Worm (Caenorhabditis elegans) whole organism, late embryonic: ENCODE data around the gene srh-22.
A peak's percentile ranks its signal among the peaks of the same experiment; 100 is the strongest.

Source experiments
- C38D4.7 ChIP-seq: fragments of 200-800 bp; sonication (Bioruptor generic); optimal IDR thresholded peaks from 2 replicates; lab custom pipeline; 2018; ENCODE audit warnings: mild to moderate bottlenecking, missing genetic modification characterization, moderate library complexity, missing compliant biosample characterization
- K02D7.2 ChIP-seq: sonication (generic microtip); optimal IDR thresholded peaks from 2 replicates; lab custom pipeline; 2017; ENCODE audit warnings: mild to moderate bottlenecking, missing genetic modification characterization, missing compliant biosample characterization
- ceh-14 ChIP-seq: sonication (generic microtip); optimal IDR thresholded peaks from 2 replicates; lab custom pipeline; 2016; ENCODE audit warnings: missing genotype, missing genetic modification characterization, missing compliant biosample characterization
- ceh-19 ChIP-seq: fragments of 200-800 bp; sonication (Bioruptor generic); optimal IDR thresholded peaks from 2 replicates; lab custom pipeline; 2018; ENCODE audit warnings: mild to moderate bottlenecking, missing genetic modification characterization, missing compliant biosample characterization
- ceh-30 ChIP-seq: fragments of 150-350 bp; optimal IDR thresholded peaks from 2 replicates; lab custom pipeline; 2014; ENCODE audit warnings: missing biosample characterization, missing genetic modification characterization
- ceh-31 ChIP-seq: sonication (generic microtip); optimal IDR thresholded peaks from 2 replicates; lab custom pipeline; 2016; ENCODE audit warnings: missing genetic modification characterization, missing compliant biosample characterization
- ceh-45 ChIP-seq: fragments of 200-800 bp; sonication (Bioruptor generic); IDR thresholded peaks from 2 replicates; pipeline ENCODE4 v1.3.6; 2022; ENCODE audit warnings: missing genetic modification reagents, missing genetic modification characterization, missing compliant biosample characterization
- ceh-9 ChIP-seq: sonication (generic microtip); optimal IDR thresholded peaks from 2 replicates; lab custom pipeline; 2016; ENCODE audit warnings: mild to moderate bottlenecking, missing genetic modification characterization, inconsistent platforms, missing compliant biosample characterization
- dmd-4 ChIP-seq: sonication (generic microtip); optimal IDR thresholded peaks from 2 replicates; lab custom pipeline; 2016; ENCODE audit warnings: borderline replicate concordance, missing genetic modification characterization, missing compliant biosample characterization
- dve-1 ChIP-seq: sonication (generic microtip); optimal IDR thresholded peaks from 2 replicates; lab custom pipeline; 2017; ENCODE audit warnings: antibody characterized with exemption, mild to moderate bottlenecking, missing genetic modification characterization, missing compliant biosample characterization
- elt-4 ChIP-seq: sonication (generic microtip); optimal IDR thresholded peaks from 2 replicates; lab custom pipeline; 2016; ENCODE audit warnings: missing genetic modification characterization, missing compliant biosample characterization
- ets-4 ChIP-seq: sonication (generic microtip); optimal IDR thresholded peaks from 2 replicates; lab custom pipeline; 2016; ENCODE audit warnings: missing genetic modification characterization, missing compliant biosample characterization
- fax-1 ChIP-seq: sonication (generic microtip); optimal IDR thresholded peaks from 2 replicates; lab custom pipeline; 2016; ENCODE audit warnings: missing genotype, missing genetic modification characterization, missing compliant biosample characterization
- fkh-10 ChIP-seq: fragments of 150-350 bp; optimal IDR thresholded peaks from 2 replicates; lab custom pipeline; 2014; ENCODE audit warnings: missing biosample characterization, missing genetic modification reagents, missing genetic modification characterization
- gmeb-2 ChIP-seq: sonication (generic microtip); optimal IDR thresholded peaks from 2 replicates; lab custom pipeline; 2016; ENCODE audit warnings: missing genetic modification characterization, inconsistent platforms, missing compliant biosample characterization
- hlh-13 ChIP-seq: fragments of 200-800 bp; sonication (Bioruptor generic); optimal IDR thresholded peaks from 2 replicates; lab custom pipeline; 2018; ENCODE audit warnings: mild to moderate bottlenecking, missing genetic modification characterization, missing compliant biosample characterization
- hlh-15 ChIP-seq: sonication (generic microtip); optimal IDR thresholded peaks from 2 replicates; lab custom pipeline; 2016; ENCODE audit warnings: missing genetic modification characterization, missing compliant biosample characterization
- hlh-30 ChIP-seq: sonication (generic microtip); optimal IDR thresholded peaks from 2 replicates; lab custom pipeline; 2017; ENCODE audit warnings: antibody characterized with exemption, missing genetic modification characterization, missing compliant biosample characterization; ENCODE audit not compliant: insufficient read depth
- lim-6 ChIP-seq: sonication (generic microtip); optimal IDR thresholded peaks from 2 replicates; lab custom pipeline; 2016; ENCODE audit warnings: missing genetic modification characterization, missing compliant biosample characterization
- madf-2 ChIP-seq: sonication (generic microtip); optimal IDR thresholded peaks from 2 replicates; lab custom pipeline; 2017; ENCODE audit warnings: missing genetic modification characterization, missing compliant biosample characterization
- mec-3 ChIP-seq: sonication (generic microtip); optimal IDR thresholded peaks from 2 replicates; lab custom pipeline; 2016; ENCODE audit warnings: borderline replicate concordance, missing genetic modification characterization, missing compliant biosample characterization
- nhr-11 ChIP-seq: fragments of 150-350 bp; optimal IDR thresholded peaks from 2 replicates; lab custom pipeline; 2014; ENCODE audit warnings: missing biosample characterization, missing genetic modification characterization
- nhr-232 ChIP-seq: sonication (generic microtip); optimal IDR thresholded peaks from 2 replicates; lab custom pipeline; 2016; ENCODE audit warnings: missing genetic modification characterization, missing compliant biosample characterization
- npax-4 ChIP-seq: sonication (generic microtip); optimal IDR thresholded peaks from 2 replicates; lab custom pipeline; 2016; ENCODE audit warnings: missing genetic modification characterization, missing compliant biosample characterization
- pag-3 ChIP-seq: sonication (generic microtip); optimal IDR thresholded peaks from 2 replicates; lab custom pipeline; 2016; ENCODE audit warnings: missing compliant biosample characterization, missing genetic modification characterization, borderline replicate concordance
- pha-4 ChIP-seq: fragments of 150-350 bp; optimal IDR thresholded peaks from 2 replicates; lab custom pipeline; 2018; ENCODE audit warnings: missing biosample characterization, missing genetic modification reagents, missing genetic modification characterization
- ref-2 ChIP-seq: sonication (generic microtip); optimal IDR thresholded peaks from 2 replicates; lab custom pipeline; 2016; ENCODE audit warnings: missing genetic modification characterization, missing compliant biosample characterization
- rnt-1 ChIP-seq: sonication (generic microtip); optimal IDR thresholded peaks from 2 replicates; lab custom pipeline; 2016; ENCODE audit warnings: missing genetic modification characterization, missing compliant biosample characterization
- sdc-2 ChIP-seq: sonication (generic microtip); optimal IDR thresholded peaks from 2 replicates; lab custom pipeline; 2016; ENCODE audit warnings: missing genotype, missing genetic modification characterization, missing compliant biosample characterization
- sox-2 ChIP-seq: fragments of 200-800 bp; sonication (Bioruptor generic); IDR thresholded peaks from 2 replicates; pipeline ENCODE4 v1.3.6; 2022; ENCODE audit warnings: missing genetic modification reagents, missing genetic modification characterization, missing compliant biosample characterization
- syd-9 ChIP-seq: sonication (generic microtip); optimal IDR thresholded peaks from 2 replicates; lab custom pipeline; 2016; ENCODE audit warnings: mild to moderate bottlenecking, missing genetic modification characterization, moderate library complexity, missing compliant biosample characterization
- tbx-2 ChIP-seq: sonication (generic microtip); optimal IDR thresholded peaks from 2 replicates; lab custom pipeline; 2016; ENCODE audit warnings: missing genetic modification characterization, missing compliant biosample characterization
- unc-3 ChIP-seq, 2 experiments: fragments of 200-800 bp in 1 of 2; sonication (Bioruptor generic) in 1 of 2; sonication (generic microtip) in 1 of 2; conservative IDR thresholded peaks in 1 of 2; optimal IDR thresholded peaks in 1 of 2; 2 replicates each; pipeline versions ENCODE4 v1.3.6 to Lab custom; 2016 to 2022; ENCODE audit warnings: missing compliant biosample characterization in 2 of 2, missing genetic modification characterization in 2 of 2, missing genetic modification reagents in 1 of 2
- unc-42 ChIP-seq: sonication (generic microtip); optimal IDR thresholded peaks from 2 replicates; lab custom pipeline; 2016; ENCODE audit warnings: missing genotype, missing genetic modification characterization, missing compliant biosample characterization
- unc-55 ChIP-seq: sonication (generic microtip); optimal IDR thresholded peaks from 2 replicates; lab custom pipeline; 2017; ENCODE audit warnings: missing biosample characterization, missing genetic modification reagents, missing genetic modification characterization
- zip-5 ChIP-seq: sonication (generic microtip); optimal IDR thresholded peaks from 2 replicates; lab custom pipeline; 2016; ENCODE audit warnings: missing genetic modification characterization, missing compliant biosample characterization

The srh-22 gene

ce11 chrV:4965790-4966189, 43.7 kb downstream of the srh-22 start:
- TF ChIP-seq nhr-232 (no peak), syd-9 (tag; lab: Kevin White, UChicago) (no peak), ceh-9 (tag; lab: Kevin White, UChicago) (no peak), unc-3 (GFP tag; conservative IDR thresholded peaks at IDR 0.05; lab: Robert Waterston, UW) (no peak), unc-3 (tag; optimal IDR thresholded peaks at IDR 0.05; lab: Kevin White, UChicago) (no peak), dmd-4 (tag; lab: Kevin White, UChicago) (no peak), dve-1 (tag; lab: Kevin White, UChicago) (no peak), ceh-30 (tag; lab: Kevin White, UChicago) (no peak), pha-4 (tag; lab: Kevin White, UChicago) (no peak), mec-3 (tag; lab: Kevin White, UChicago) (no peak)

DNA sequence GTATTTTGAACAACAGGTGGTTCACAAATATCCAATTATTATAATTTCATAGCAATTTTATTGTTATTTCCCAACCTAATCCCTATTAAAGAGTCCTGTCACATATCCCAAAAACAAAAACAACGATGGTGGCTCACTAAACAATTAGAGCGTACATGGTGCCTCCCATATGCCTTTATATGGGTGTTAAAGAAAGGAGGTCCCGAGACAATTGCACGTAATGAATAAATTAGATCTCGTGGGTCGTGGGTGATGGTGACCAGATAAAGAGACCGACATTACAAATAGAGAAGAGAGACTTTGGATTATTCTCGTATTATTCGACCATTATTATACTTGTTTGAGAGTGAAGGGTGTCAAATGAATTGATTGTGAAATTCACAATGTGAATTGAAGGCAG, 45.1 kb downstream of the srh-22 start:
- TF ChIP-seq ceh-14 (tag; lab: Kevin White, UChicago) (no peak), ref-2 (tag; lab: Kevin White, UChicago) (peak; percentile 27), madf-2 (no peak), ceh-19 (no peak), ceh-31 (peak; percentile 78), unc-42 (peak; percentile 97), hlh-30 (peak; percentile 50), tbx-2 (tag; lab: Kevin White, UChicago) (peak; percentile 2), sox-2 (GFP tag; lab: Robert Waterston, UW) (peak; percentile 28; the same call in 1 of the 2 replicates)

DNA sequence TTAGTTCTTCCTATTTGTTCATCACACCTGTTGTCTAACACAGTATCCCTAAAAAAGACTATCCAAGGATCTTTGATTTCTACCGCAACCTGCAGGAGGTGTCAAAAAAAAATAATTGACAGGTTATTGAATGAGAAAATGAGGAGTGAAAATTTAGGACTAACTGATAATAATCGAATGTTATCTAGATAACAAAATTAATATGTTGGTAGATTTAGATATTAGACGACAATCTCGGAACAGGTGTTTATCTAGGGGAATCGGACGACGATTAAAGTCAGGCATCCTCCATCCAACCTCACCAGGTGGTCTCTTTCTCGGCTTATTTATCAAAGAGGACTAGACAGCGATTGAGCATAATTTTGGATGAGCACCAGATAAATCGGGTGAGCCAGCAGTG, 46.7 kb downstream of the srh-22 start:
- TF ChIP-seq npax-4 (tag; lab: Kevin White, UChicago) (no peak), K02D7.2 (no peak), C38D4.7 (GFP tag; lab: Kevin White, UChicago) (no peak)

DNA sequence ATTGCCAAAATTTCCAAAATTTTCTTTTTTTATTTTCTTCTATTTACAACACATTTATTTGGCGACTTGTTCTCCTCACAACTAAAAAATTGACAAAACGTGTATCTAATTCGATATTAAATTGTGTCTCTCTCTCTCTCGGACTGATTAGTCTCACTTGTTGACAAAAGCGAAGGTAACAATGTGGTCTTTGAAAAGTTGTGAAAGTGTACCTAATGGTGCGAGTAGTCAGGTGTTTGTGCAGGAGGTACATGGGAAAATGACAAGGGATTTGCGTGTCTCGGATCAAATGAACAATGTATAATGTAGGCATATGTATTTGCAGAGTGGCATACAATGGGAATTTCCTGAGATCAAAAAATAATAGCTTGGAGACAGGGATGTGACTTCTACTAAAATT, 47.4 kb downstream of the srh-22 start:
- TF ChIP-seq hlh-13 (GFP tag; lab: Kevin White, UChicago) (no peak), fkh-10 (GFP tag; lab: Kevin White, UChicago) (no peak), elt-4 (no peak), mec-3 (tag; lab: Kevin White, UChicago) (no peak), unc-55 (GFP tag; lab: Kevin White, UChicago) (no peak), unc-42 (no peak), K02D7.2 (no peak), lim-6 (tag; lab: Kevin White, UChicago) (no peak), pag-3 (tag; lab: Kevin White, UChicago) (no peak), nhr-232 (no peak)

DNA sequence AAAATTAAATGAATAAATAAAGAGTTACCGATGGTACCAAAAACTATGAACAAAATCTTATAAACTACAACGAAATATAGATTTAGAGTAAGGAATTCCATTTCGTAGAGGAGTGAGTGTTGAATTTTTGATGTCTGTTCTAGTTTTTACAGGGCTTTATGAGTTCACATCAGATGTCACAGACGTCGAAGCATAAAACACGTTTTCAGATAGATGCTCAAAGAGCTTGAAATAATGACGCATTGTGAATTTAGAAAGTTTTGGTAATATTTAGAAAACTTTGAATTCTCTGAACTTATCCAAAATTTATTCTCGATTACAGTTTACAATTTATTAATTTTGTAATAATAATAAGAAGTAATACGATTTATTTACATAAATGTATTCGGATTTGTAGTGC, 50.8 kb downstream of the srh-22 start, which contains the start of gene srsx-9:
Gene srsx-9, minus strand, starts transcription at position 101 of the 400 bp plus-strand sequence.
- no peak for TF ChIP-seq rnt-1 (tag; lab: Kevin White, UChicago)
- no peak for TF ChIP-seq pha-4 (tag; lab: Kevin White, UChicago)
- no peak for TF ChIP-seq nhr-232
- TF ChIP-seq nhr-11 (tag; lab: Kevin White, UChicago) = no peak
- no peak for TF ChIP-seq hlh-15
- no peak for TF ChIP-seq fax-1 (tag; lab: Kevin White, UChicago)
- TF ChIP-seq pag-3 (tag; lab: Kevin White, UChicago) = no peak
- TF ChIP-seq mec-3 (tag; lab: Kevin White, UChicago) = no peak
- TF ChIP-seq syd-9 (tag; lab: Kevin White, UChicago) = no peak
- no peak for TF ChIP-seq ets-4 (tag; lab: Kevin White, UChicago)
- no peak for TF ChIP-seq zip-5 (tag; lab: Kevin White, UChicago)
- no peak for TF ChIP-seq ceh-45 (GFP tag; lab: Robert Waterston, UW)
- TF ChIP-seq sdc-2 (tag; lab: Kevin White, UChicago) = no peak
- TF ChIP-seq unc-3 (GFP tag; conservative IDR thresholded peaks at IDR 0.05; lab: Robert Waterston, UW) = no peak
- no peak for TF ChIP-seq unc-3 (tag; optimal IDR thresholded peaks at IDR 0.05; lab: Kevin White, UChicago)
- TF ChIP-seq gmeb-2 (tag; lab: Kevin White, UChicago) = no peak
